Worm (Caenorhabditis elegans) whole organism, L2 larva: ENCODE data around the gene T21B10.3.

Experiments
- ama-1 ChIP-seq: fragments of 150-350 bp; optimal IDR thresholded peaks from 2 replicates; lab custom pipeline; 2018; ENCODE audit warnings: inconsistent platforms
- elt-3 ChIP-seq: sonication (generic microtip); optimal IDR thresholded peaks from 2 replicates; lab custom pipeline; 2017; ENCODE audit warnings: missing biosample characterization, missing genetic modification characterization
- mdl-1 ChIP-seq, 2 experiments: fragments of 150-350 bp in 1 of 2; sonication (generic microtip) in 1 of 2; optimal IDR thresholded peaks; 2 replicates each; lab custom pipeline; 2017; ENCODE audit warnings: missing biosample characterization in 2 of 2, missing genetic modification characterization in 2 of 2
- snpc-4 ChIP-seq: fragments of 150-350 bp; optimal IDR thresholded peaks from 2 replicates; lab custom pipeline; 2014; ENCODE audit warnings: missing biosample characterization, missing genetic modification characterization
- unc-39 ChIP-seq: fragments of 150-350 bp; optimal IDR thresholded peaks from 2 replicates; lab custom pipeline; 2014; ENCODE audit warnings: missing biosample characterization, missing genetic modification characterization

ce11 chrII:8959081-8959480, 24.9 kb downstream of the T21B10.3 start:
- TF ChIP-seq elt-3 (tag; lab: Kevin White, UChicago) (no peak), mdl-1 (tag; optimal IDR thresholded peaks at IDR 0.05; lab: Kevin White, UChicago) (no peak), unc-39 (tag; lab: Kevin White, UChicago) (no peak), ama-1 (lab: Kevin White, UChicago) (peak; percentile 4), snpc-4 (tag; lab: Kevin White, UChicago) (no peak)
